Worm (Caenorhabditis elegans) whole organism, early embryonic: ENCODE data around the gene K11H12.4.

ENCODE experiments used
- B0310.2 ChIP-seq: sonication (generic microtip); optimal IDR thresholded peaks from 2 replicates; lab custom pipeline; 2016; ENCODE audit warnings: mild to moderate bottlenecking, missing genetic modification characterization, missing compliant biosample characterization
- F13C5.2 ChIP-seq: sonication (generic microtip); optimal IDR thresholded peaks from 2 replicates; lab custom pipeline; 2017; ENCODE audit warnings: mild to moderate bottlenecking, missing genetic modification characterization, inconsistent platforms, missing compliant biosample characterization
- aly-1 ChIP-seq: sonication (generic microtip); optimal IDR thresholded peaks from 2 replicates; lab custom pipeline; 2016; ENCODE audit warnings: missing genetic modification characterization, missing compliant biosample characterization
- ama-1 ChIP-seq: fragments of 150-350 bp; optimal IDR thresholded peaks from 2 replicates; lab custom pipeline; 2014
- ceh-13 ChIP-seq: fragments of 200-800 bp; sonication (Bioruptor generic); optimal IDR thresholded peaks from 2 replicates; lab custom pipeline; 2018; ENCODE audit warnings: mild to moderate bottlenecking, missing genetic modification characterization, missing compliant biosample characterization
- ceh-36 ChIP-seq: sonication (generic microtip); optimal IDR thresholded peaks from 2 replicates; lab custom pipeline; 2016; ENCODE audit warnings: missing genetic modification characterization, inconsistent platforms, missing compliant biosample characterization
- ets-7 ChIP-seq: sonication (generic microtip); optimal IDR thresholded peaks from 2 replicates; lab custom pipeline; 2016; ENCODE audit warnings: missing genotype, missing genetic modification characterization, missing compliant biosample characterization
- flt-1 ChIP-seq: fragments of 200-800 bp; sonication (Bioruptor generic); IDR thresholded peaks from 2 replicates; pipeline ENCODE4 v1.3.6; 2022; ENCODE audit warnings: missing genetic modification characterization, missing compliant biosample characterization
- hmbx-1 ChIP-seq: sonication (generic microtip); optimal IDR thresholded peaks from 2 replicates; lab custom pipeline; 2016; ENCODE audit warnings: mild to moderate bottlenecking, missing genetic modification characterization, missing compliant biosample characterization
- hmg-4 ChIP-seq: fragments of 200-800 bp; sonication (Bioruptor generic); optimal IDR thresholded peaks from 2 replicates; lab custom pipeline; 2018; ENCODE audit warnings: mild to moderate bottlenecking, missing genetic modification characterization, missing compliant biosample characterization
- hnd-1 ChIP-seq: sonication (generic microtip); optimal IDR thresholded peaks from 2 replicates; lab custom pipeline; 2016; ENCODE audit warnings: missing genetic modification characterization, missing compliant biosample characterization
- pes-1 ChIP-seq: fragments of 200-800 bp; sonication (Bioruptor generic); IDR thresholded peaks from 2 replicates; pipeline ENCODE4 v1.3.6; 2022; ENCODE audit warnings: missing genetic modification reagents, missing genetic modification characterization, missing compliant biosample characterization
- scrt-1 ChIP-seq: fragments of 200-800 bp; sonication (Bioruptor generic); IDR thresholded peaks from 2 replicates; pipeline ENCODE4 v1.3.6; 2022; ENCODE audit warnings: missing genetic modification characterization, missing compliant biosample characterization
- sea-1 ChIP-seq: fragments of 200-800 bp; sonication (Bioruptor generic); conservative IDR thresholded peaks from 2 replicates; pipeline ENCODE4 v1.3.6; 2022; ENCODE audit warnings: missing genetic modification characterization, missing compliant biosample characterization
- tbx-11 ChIP-seq: fragments of 200-800 bp; sonication (Bioruptor generic); IDR thresholded peaks from 2 replicates; pipeline ENCODE4 v1.3.6; 2022; ENCODE audit warnings: missing genetic modification characterization, missing compliant biosample characterization
- tbx-37 ChIP-seq: fragments of 200-800 bp; sonication (Bioruptor generic); conservative IDR thresholded peaks from 2 replicates; pipeline ENCODE4 v1.3.6; 2022; ENCODE audit warnings: missing genetic modification reagents, missing genetic modification characterization, missing compliant biosample characterization
- tra-4 ChIP-seq: sonication (generic microtip); optimal IDR thresholded peaks from 2 replicates; lab custom pipeline; 2017; ENCODE audit warnings: missing genetic modification characterization, missing compliant biosample characterization

K11H12.4 gene

ce11 chrIV:684197-684596 lies 8.5 kb upstream of the K11H12.4 start, which contains the start of gene cutl-28:
Gene cutl-28 (plus strand): TSS chrIV:684497.
- no peak for TF ChIP-seq sea-1 (GFP tag; lab: Robert Waterston, UW)

- peak; percentile 85 for TF ChIP-seq tbx-11 (GFP tag; lab: Robert Waterston, UW)
- TF ChIP-seq ama-1 (lab: Kevin White, UChicago): no peak
- TF ChIP-seq flt-1: peak; percentile 86
- TF ChIP-seq pes-1 (GFP tag; lab: Robert Waterston, UW): peak; percentile 89
- peak; percentile 74 for TF ChIP-seq ceh-13
- peak; percentile 87 for TF ChIP-seq scrt-1
- TF ChIP-seq hnd-1 (tag; lab: Kevin White, UChicago): peak; percentile 72
- TF ChIP-seq tra-4 (tag; lab: Kevin White, UChicago): peak; percentile 2
- TF ChIP-seq ets-7 (tag; lab: Kevin White, UChicago): peak; percentile 50
- TF ChIP-seq hmbx-1 (tag; lab: Kevin White, UChicago): peak; percentile 41
- TF ChIP-seq aly-1 (tag; lab: Kevin White, UChicago): peak; percentile 84
- peak; percentile 68 for TF ChIP-seq ceh-36
- TF ChIP-seq sea-1 (GFP tag; lab: Robert Waterston, UW): peak; percentile 85
- peak; percentile 70 for TF ChIP-seq F13C5.2 (tag; lab: Kevin White, UChicago)
- peak; percentile 93 for TF ChIP-seq hmg-4 (GFP tag; lab: Kevin White, UChicago)
- TF ChIP-seq tbx-37 (GFP tag; lab: Robert Waterston, UW): peak; percentile 79
- peak; percentile 73 for TF ChIP-seq B0310.2 (tag; lab: Kevin White, UChicago)
Observed at ce11 chrIV:682726-683340, 7.2 kb upstream of the K11H12.4 start.

ce11 chrIV:676280-676679 lies 597 bp upstream of the K11H12.4 start, which contains the start of gene K11H12.5:
Gene K11H12.5 (plus strand): TSS chrIV:676580.
- TF ChIP-seq hmbx-1 (tag; lab: Kevin White, UChicago) (no peak), hnd-1 (tag; lab: Kevin White, UChicago) (no peak), flt-1 (no peak), scrt-1 (no peak), sea-1 (GFP tag; lab: Robert Waterston, UW) (no peak), tbx-11 (GFP tag; lab: Robert Waterston, UW) (no peak), ceh-13 (no peak), tbx-37 (GFP tag; lab: Robert Waterston, UW) (no peak), hmg-4 (GFP tag; lab: Kevin White, UChicago) (no peak), pes-1 (GFP tag; lab: Robert Waterston, UW) (no peak), ama-1 (lab: Kevin White, UChicago) (no peak), F13C5.2 (tag; lab: Kevin White, UChicago) (no peak), aly-1 (tag; lab: Kevin White, UChicago) (no peak)

- TF ChIP-seq tbx-11 (GFP tag; lab: Robert Waterston, UW): no peak
- no peak for TF ChIP-seq ama-1 (lab: Kevin White, UChicago)
- TF ChIP-seq ets-7 (tag; lab: Kevin White, UChicago): no peak
- TF ChIP-seq hmbx-1 (tag; lab: Kevin White, UChicago): no peak
- TF ChIP-seq scrt-1: no peak
- TF ChIP-seq aly-1 (tag; lab: Kevin White, UChicago): no peak
- TF ChIP-seq hmg-4 (GFP tag; lab: Kevin White, UChicago): no peak
- TF ChIP-seq sea-1 (GFP tag; lab: Robert Waterston, UW): no peak
- TF ChIP-seq ceh-13: no peak
- no peak for TF ChIP-seq B0310.2 (tag; lab: Kevin White, UChicago)
- no peak for TF ChIP-seq tra-4 (tag; lab: Kevin White, UChicago)
- no peak for TF ChIP-seq ceh-36
- TF ChIP-seq F13C5.2 (tag; lab: Kevin White, UChicago): no peak
- TF ChIP-seq pes-1 (GFP tag; lab: Robert Waterston, UW): no peak
- no peak for TF ChIP-seq flt-1
- no peak for TF ChIP-seq tbx-37 (GFP tag; lab: Robert Waterston, UW)
- no peak for TF ChIP-seq hnd-1 (tag; lab: Kevin White, UChicago)
Observed at ce11 chrIV:673313-673712, 2.4 kb downstream of the K11H12.4 start, which contains the start of gene K11H12.3. Gene K11H12.3 (minus strand): TSS chrIV:673480.

ce11 chrIV:670455-670854 lies 5.2 kb downstream of the K11H12.4 start, which contains the start of gene K11H12.11:
Gene K11H12.11 (minus strand): TSS chrIV:670555.
- TF ChIP-seq ceh-36 (no peak), ets-7 (tag; lab: Kevin White, UChicago) (no peak), sea-1 (GFP tag; lab: Robert Waterston, UW) (no peak), aly-1 (tag; lab: Kevin White, UChicago) (no peak), flt-1 (no peak), F13C5.2 (tag; lab: Kevin White, UChicago) (no peak), tra-4 (tag; lab: Kevin White, UChicago) (no peak), hmbx-1 (tag; lab: Kevin White, UChicago) (no peak), pes-1 (GFP tag; lab: Robert Waterston, UW) (no peak), tbx-11 (GFP tag; lab: Robert Waterston, UW) (no peak), ama-1 (lab: Kevin White, UChicago) (no peak), ceh-13 (no peak), hnd-1 (tag; lab: Kevin White, UChicago) (no peak), scrt-1 (no peak), tbx-37 (GFP tag; lab: Robert Waterston, UW) (no peak)

- no peak for TF ChIP-seq aly-1 (tag; lab: Kevin White, UChicago)
- no peak for TF ChIP-seq pes-1 (GFP tag; lab: Robert Waterston, UW)
- TF ChIP-seq ama-1 (lab: Kevin White, UChicago): no peak
- no peak for TF ChIP-seq flt-1
- no peak for TF ChIP-seq scrt-1
- no peak for TF ChIP-seq tra-4 (tag; lab: Kevin White, UChicago)
- TF ChIP-seq ceh-36: no peak
- no peak for TF ChIP-seq F13C5.2 (tag; lab: Kevin White, UChicago)
Observed at ce11 chrIV:666991-667390, 8.7 kb downstream of the K11H12.4 start, which contains the start of gene K11H12.6. Gene K11H12.6 (plus strand): TSS chrIV:667291.

ce11 chrIV:665225-665624 lies 10.5 kb downstream of the K11H12.4 start, which contains the start of gene K11H12.7:
Gene K11H12.7 (plus strand): TSS chrIV:665525.
- TF ChIP-seq sea-1 (GFP tag; lab: Robert Waterston, UW) (no peak), aly-1 (tag; lab: Kevin White, UChicago) (no peak), tra-4 (tag; lab: Kevin White, UChicago) (no peak), hmbx-1 (tag; lab: Kevin White, UChicago) (no peak), scrt-1 (no peak), tbx-37 (GFP tag; lab: Robert Waterston, UW) (no peak), B0310.2 (tag; lab: Kevin White, UChicago) (no peak), ets-7 (tag; lab: Kevin White, UChicago) (no peak)
